Fruit fly (Drosophila melanogaster): ENCODE measurements around the gene CG14220.

The CG14220 gene

DNA sequence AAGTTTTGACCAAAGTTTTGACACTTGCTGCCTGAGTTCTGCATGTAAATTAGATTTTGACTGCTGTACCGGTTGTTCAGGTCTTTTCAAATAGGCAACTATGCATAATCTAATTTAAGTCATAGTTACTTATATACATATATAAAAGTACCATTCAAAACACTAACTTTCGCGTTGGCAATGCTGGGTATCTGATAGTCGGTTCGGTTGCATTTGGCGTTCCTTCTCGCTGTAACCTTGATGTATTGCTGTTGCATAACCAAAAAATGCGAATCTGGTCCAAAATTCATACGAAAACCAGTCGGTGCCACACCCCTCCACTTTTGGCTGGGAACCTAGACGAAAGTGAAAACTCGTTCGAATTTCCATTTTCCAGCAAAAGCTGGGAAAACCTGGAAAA lies 18.9 kb downstream of the CG14220 start:
- no peak for TF ChIP-seq noc (tag; optimal IDR thresholded peaks at IDR 0.05)

DNA sequence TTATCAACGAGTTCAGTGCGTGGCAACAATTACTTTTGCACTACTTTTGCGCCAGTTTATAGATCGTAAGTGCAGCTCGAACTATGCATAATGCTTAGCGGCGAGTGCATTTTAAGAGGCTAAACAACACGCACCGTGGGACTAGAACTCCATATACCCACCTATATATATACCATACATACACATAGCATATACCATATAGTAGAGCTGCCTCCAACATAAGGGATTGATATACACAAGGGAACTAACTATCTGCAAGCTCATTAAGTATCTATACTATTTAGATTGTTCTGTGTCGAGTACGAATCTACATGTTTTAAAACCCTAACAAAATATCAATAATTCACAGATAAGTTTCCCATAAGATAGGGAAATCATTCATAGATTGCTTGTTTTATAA lies 19.8 kb downstream of the CG14220 start, which contains the start of gene CG14218:
TSS of gene CG14218 (minus strand) at position 101 of the 400 bp plus-strand sequence.
- no peak for TF ChIP-seq noc (tag; optimal IDR thresholded peaks at IDR 0.05)

DNA sequence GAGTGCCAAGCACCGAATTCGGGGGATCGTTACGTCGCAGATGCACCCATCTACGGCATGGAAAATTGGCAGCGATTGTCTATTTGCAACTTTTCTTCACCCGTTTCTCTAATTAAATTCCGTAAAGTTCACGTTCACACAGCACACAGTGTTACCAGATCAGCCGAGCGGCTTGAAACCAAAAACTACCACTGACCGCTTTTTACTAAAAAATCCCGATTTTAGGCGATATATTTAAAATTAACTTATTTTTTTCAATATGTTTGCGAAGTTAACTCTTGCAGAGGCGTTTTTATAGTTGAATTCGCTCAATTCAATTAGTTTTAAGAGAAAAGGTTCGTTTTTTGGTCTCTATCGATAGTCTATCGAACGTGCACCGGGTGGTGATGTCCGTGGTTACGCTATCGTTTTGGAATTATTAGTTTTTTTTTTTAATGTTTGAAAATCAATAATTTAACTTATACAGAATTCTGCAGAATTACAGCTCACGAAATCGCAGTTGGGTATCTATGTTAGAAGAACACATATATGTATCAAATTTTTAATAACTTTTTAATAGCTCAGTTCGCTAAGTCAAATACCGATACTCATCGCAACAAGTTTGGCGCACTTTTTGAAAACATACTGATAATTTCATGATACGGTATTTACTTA lies 21.9 kb downstream of the CG14220 start, which contains the start of gene Tao:
TSS of gene Tao (minus strand) at position 153 of the 654 bp plus-strand sequence.
- TF ChIP-seq noc (tag; optimal IDR thresholded peaks at IDR 0.05): no peak

DNA sequence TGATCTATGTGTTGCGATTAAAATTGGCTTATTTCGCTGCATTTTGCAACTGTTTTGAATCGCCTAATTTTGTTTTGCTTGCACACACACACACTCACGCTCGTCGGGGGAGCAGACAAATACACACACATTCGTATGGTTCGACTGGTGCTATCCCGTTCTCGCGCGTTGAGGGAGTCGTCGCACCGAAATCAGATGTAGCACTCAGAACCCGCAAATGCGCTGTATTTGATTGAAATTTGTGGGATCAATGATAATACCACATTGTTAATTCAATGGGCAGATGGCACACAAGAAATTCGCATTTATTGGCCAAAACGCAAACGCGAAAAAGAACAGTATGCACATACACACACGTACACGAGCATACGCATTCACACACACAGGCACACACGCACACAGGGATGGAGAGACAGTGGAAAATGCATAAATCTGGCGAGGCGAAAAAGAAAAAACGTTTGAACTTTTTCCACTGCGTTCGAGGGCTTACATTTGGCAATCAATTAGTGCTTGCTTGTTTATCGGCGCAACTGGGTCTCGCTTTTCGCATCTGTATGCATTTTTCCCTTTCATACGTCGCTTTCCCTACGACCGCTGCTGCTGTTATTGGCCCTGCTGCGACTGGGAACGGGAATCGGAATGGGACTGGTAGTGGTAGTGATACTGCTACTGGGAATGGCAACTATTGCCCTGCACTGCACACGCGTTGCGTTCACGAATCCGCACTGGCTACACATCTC lies 22.6 kb downstream of the CG14220 start:
- no peak for TF ChIP-seq noc (tag; optimal IDR thresholded peaks at IDR 0.05)

DNA sequence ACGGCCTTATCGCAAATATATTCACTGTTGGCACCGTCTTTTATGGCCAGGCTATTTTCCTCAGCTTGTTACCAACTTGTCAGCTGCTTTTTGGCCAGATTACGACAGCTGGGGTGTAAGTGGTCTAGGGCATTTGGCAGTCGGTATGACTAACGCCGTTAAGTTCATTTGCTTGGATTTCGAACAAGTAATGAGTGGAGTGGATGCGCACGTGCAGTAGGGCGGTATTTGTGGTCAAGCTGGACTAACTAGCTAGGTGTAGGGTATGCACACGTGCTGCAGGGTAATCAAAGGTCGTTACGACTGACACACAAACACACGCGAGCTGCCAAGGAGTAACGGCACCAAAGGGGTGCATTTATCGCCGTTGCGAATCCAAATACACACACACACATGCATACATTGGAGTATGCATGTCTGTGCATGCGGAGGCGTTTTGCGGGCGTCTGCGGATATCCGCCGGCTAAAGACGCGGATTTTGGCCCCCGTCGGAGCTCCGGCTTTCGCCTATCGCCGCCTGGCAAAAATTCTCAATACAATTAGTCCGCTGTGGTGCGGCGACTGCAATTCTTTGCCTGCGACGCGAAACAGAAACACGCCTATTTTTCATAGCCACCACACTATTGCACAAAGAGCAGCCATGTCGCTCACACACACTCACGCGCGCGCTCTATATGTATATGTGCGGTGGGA lies 23.6 kb downstream of the CG14220 start:
- no peak for TF ChIP-seq noc (tag; optimal IDR thresholded peaks at IDR 0.05)

DNA sequence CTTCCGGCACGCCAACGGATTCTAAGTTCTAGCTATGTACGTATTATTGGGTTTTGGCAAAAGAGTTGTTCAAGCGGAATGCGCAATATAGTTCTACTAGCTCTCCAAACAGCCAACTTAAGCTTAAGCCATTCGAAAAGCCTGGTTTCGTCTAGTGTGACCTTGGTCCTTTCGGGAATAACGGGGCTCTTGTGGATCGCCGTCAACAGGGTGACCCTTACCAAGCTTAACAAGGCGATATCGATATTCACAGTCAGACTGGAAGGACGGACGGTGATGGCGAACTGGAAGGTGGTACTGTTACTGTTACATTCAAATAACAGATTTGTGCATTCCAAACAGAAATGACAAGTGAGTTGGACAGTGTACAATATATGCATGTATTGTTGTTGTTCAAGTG lies 28.0 kb downstream of the CG14220 start:
- no peak for TF ChIP-seq noc (tag; optimal IDR thresholded peaks at IDR 0.05)

DNA sequence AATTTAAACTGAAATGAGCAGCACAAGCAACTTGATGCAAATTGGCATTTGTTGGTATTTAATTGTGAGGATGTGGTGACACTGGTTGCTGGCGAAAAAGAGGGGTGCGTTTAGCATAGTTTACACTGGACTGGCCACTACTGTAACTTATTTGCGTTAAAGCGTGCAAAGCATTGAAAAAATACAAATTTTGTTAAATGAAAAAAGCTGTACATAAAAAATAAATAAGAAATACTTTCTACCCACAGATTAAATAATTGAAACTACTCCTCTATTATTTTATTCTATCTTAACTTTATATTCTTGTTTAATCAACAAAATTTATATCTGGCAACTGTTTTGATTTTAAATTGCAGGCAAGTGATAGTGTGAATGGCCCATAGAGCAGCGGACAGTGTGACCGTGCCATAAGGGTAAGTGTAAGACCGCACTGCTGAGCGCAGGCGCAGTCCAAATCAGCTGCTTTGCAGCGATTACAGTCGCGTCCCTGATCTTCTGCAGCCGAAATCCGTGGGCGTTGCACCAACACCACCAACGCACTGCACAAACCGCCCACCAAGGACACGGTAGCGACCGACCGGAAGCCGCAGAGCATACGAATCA lies 35.8 kb downstream of the CG14220 start, which contains the start of the genes Grip84 and car:
TSS of gene Grip84 (minus strand) at position 51 of the 603 bp plus-strand sequence.
TSS of gene car (plus strand) at position 306 of the 603 bp plus-strand sequence.
- TF ChIP-seq noc (tag; optimal IDR thresholded peaks at IDR 0.05): no peak
